Worm (Caenorhabditis elegans) whole organism, mixed stage, embryonic: ENCODE measurements around the gene ugt-46.

Source experiments
- M03D4.4 ChIP-seq: sonication (generic microtip); optimal IDR thresholded peaks from 2 replicates; lab custom pipeline; 2017; ENCODE audit warnings: mild to moderate bottlenecking, missing genetic modification characterization, missing compliant biosample characterization
- bed-3 ChIP-seq: fragments of 200-800 bp; sonication (Bioruptor generic); optimal IDR thresholded peaks from 3 replicates; lab custom pipeline; 2018; ENCODE audit warnings: mild to moderate bottlenecking, missing genetic modification characterization, moderate library complexity, missing compliant biosample characterization
- blmp-1 ChIP-seq: fragments of 150-350 bp; optimal IDR thresholded peaks from 2 replicates; lab custom pipeline; 2014; ENCODE audit warnings: missing biosample characterization, missing genetic modification characterization
- ceh-39 ChIP-seq: fragments of 150-350 bp; optimal IDR thresholded peaks from 2 replicates; lab custom pipeline; 2014; ENCODE audit warnings: missing biosample characterization, missing genetic modification characterization
- ceh-43 ChIP-seq: fragments of 200-800 bp; sonication (Bioruptor generic); optimal IDR thresholded peaks from 2 replicates; lab custom pipeline; 2018; ENCODE audit warnings: mild to moderate bottlenecking, missing genetic modification characterization, moderate library complexity, missing compliant biosample characterization
- ceh-83 ChIP-seq: fragments of 200-800 bp; sonication (Bioruptor generic); optimal IDR thresholded peaks from 2 replicates; lab custom pipeline; 2018; ENCODE audit warnings: mild to moderate bottlenecking, missing genetic modification characterization, missing compliant biosample characterization
- ces-1 ChIP-seq: fragments of 150-350 bp; optimal IDR thresholded peaks from 2 replicates; lab custom pipeline; 2014; ENCODE audit warnings: missing biosample characterization, missing genetic modification reagents, missing genetic modification characterization
- cnd-1 ChIP-seq: fragments of 200-800 bp; sonication (Bioruptor generic); optimal IDR thresholded peaks from 2 replicates; lab custom pipeline; 2018; ENCODE audit warnings: mild to moderate bottlenecking, missing genetic modification characterization, missing compliant biosample characterization
- drap-1 ChIP-seq: fragments of 200-800 bp; sonication (Bioruptor generic); optimal IDR thresholded peaks from 3 replicates; lab custom pipeline; 2018; ENCODE audit warnings: mild to moderate bottlenecking, missing genetic modification characterization, missing compliant biosample characterization
- elt-1 ChIP-seq: sonication (generic microtip); optimal IDR thresholded peaks from 2 replicates; lab custom pipeline; 2017; ENCODE audit warnings: missing genetic modification characterization, mild to moderate bottlenecking, missing compliant biosample characterization, antibody characterized with exemption, moderate library complexity, borderline replicate concordance; ENCODE audit not compliant: insufficient read depth
- elt-3 ChIP-seq: fragments of 150-350 bp; optimal IDR thresholded peaks from 2 replicates; lab custom pipeline; 2014; ENCODE audit warnings: missing biosample characterization, missing genetic modification characterization
- flh-1 ChIP-seq: fragments of 200-800 bp; sonication (Bioruptor generic); optimal IDR thresholded peaks from 2 replicates; lab custom pipeline; 2018; ENCODE audit warnings: mild to moderate bottlenecking, missing genetic modification characterization, moderate library complexity, missing compliant biosample characterization
- ham-2 ChIP-seq: fragments of 200-800 bp; sonication (Bioruptor generic); optimal IDR thresholded peaks from 2 replicates; lab custom pipeline; 2018; ENCODE audit warnings: mild to moderate bottlenecking, missing genetic modification characterization, missing compliant biosample characterization
- hlh-1 ChIP-seq: fragments of 150-350 bp; optimal IDR thresholded peaks from 2 replicates; lab custom pipeline; 2014; ENCODE audit warnings: missing biosample characterization, missing genetic modification reagents, missing genetic modification characterization
- lin-13 ChIP-seq: fragments of 150-350 bp; optimal IDR thresholded peaks from 2 replicates; lab custom pipeline; 2014; ENCODE audit warnings: missing biosample characterization, missing genetic modification characterization
- lin-32 ChIP-seq: fragments of 200-800 bp; sonication (Bioruptor generic); optimal IDR thresholded peaks from 2 replicates; lab custom pipeline; 2018; ENCODE audit warnings: mild to moderate bottlenecking, missing genetic modification characterization, missing compliant biosample characterization
- lsy-2 ChIP-seq: fragments of 150-350 bp; optimal IDR thresholded peaks from 2 replicates; lab custom pipeline; 2014; ENCODE audit warnings: missing biosample characterization, missing genetic modification characterization
- mab-5 ChIP-seq: fragments of 150-350 bp; optimal IDR thresholded peaks from 2 replicates; lab custom pipeline; 2014; ENCODE audit warnings: missing biosample characterization, missing genetic modification characterization
- mep-1 ChIP-seq: fragments of 150-350 bp; optimal IDR thresholded peaks from 2 replicates; lab custom pipeline; 2017; ENCODE audit warnings: missing biosample characterization, missing genetic modification reagents, missing genetic modification characterization, inconsistent platforms
- mls-2 ChIP-seq: sonication (generic microtip); optimal IDR thresholded peaks from 2 replicates; lab custom pipeline; 2016; ENCODE audit warnings: mild to moderate bottlenecking, missing genetic modification characterization, moderate library complexity, missing compliant biosample characterization
- nhr-12 ChIP-seq: fragments of 150-350 bp; optimal IDR thresholded peaks from 2 replicates; lab custom pipeline; 2014; ENCODE audit warnings: missing biosample characterization, missing genetic modification characterization
- nhr-2 ChIP-seq: fragments of 150-350 bp; optimal IDR thresholded peaks from 2 replicates; lab custom pipeline; 2014; ENCODE audit warnings: missing biosample characterization, missing genetic modification characterization
- nhr-237 ChIP-seq: fragments of 150-350 bp; optimal IDR thresholded peaks from 2 replicates; lab custom pipeline; 2014; ENCODE audit warnings: missing biosample characterization, missing genetic modification characterization
- nhr-28 ChIP-seq: fragments of 150-350 bp; optimal IDR thresholded peaks from 2 replicates; lab custom pipeline; 2014; ENCODE audit warnings: missing biosample characterization, missing genetic modification characterization
- nhr-76 ChIP-seq: sonication (generic microtip); optimal IDR thresholded peaks from 2 replicates; lab custom pipeline; 2017; ENCODE audit warnings: missing biosample characterization, missing genetic modification characterization
- pha-4 ChIP-seq: fragments of 150-350 bp; optimal IDR thresholded peaks from 2 replicates; lab custom pipeline; 2018; ENCODE audit warnings: missing biosample characterization, missing genetic modification reagents, missing genetic modification characterization
- sem-2 ChIP-seq: fragments of 200-800 bp; sonication (Bioruptor generic); optimal IDR thresholded peaks from 2 replicates; lab custom pipeline; 2018; ENCODE audit warnings: mild to moderate bottlenecking, missing genetic modification characterization, missing compliant biosample characterization
- snpc-4 ChIP-seq: fragments of 150-350 bp; optimal IDR thresholded peaks from 2 replicates; lab custom pipeline; 2014; ENCODE audit warnings: missing biosample characterization, missing genetic modification characterization
- sptf-1 ChIP-seq: sonication (generic microtip); optimal IDR thresholded peaks from 2 replicates; lab custom pipeline; 2017; ENCODE audit warnings: mild to moderate bottlenecking, missing genetic modification characterization, moderate library complexity, missing compliant biosample characterization
- tbx-8 ChIP-seq: fragments of 200-800 bp; sonication (Bioruptor generic); optimal IDR thresholded peaks from 2 replicates; lab custom pipeline; 2018; ENCODE audit warnings: mild to moderate bottlenecking, missing genetic modification characterization, moderate library complexity, missing compliant biosample characterization
- unc-120 ChIP-seq: sonication (generic microtip); optimal IDR thresholded peaks from 2 replicates; lab custom pipeline; 2017; ENCODE audit warnings: missing genetic modification characterization, missing compliant biosample characterization; ENCODE audit not compliant: poor library complexity, severe bottlenecking
- unc-39 ChIP-seq: fragments of 150-350 bp; optimal IDR thresholded peaks from 2 replicates; lab custom pipeline; 2014; ENCODE audit warnings: missing biosample characterization, missing genetic modification characterization
- unc-62 ChIP-seq: fragments of 150-350 bp; optimal IDR thresholded peaks from 2 replicates; lab custom pipeline; 2014; ENCODE audit warnings: missing biosample characterization, missing genetic modification reagents, missing genetic modification characterization
- zip-8 ChIP-seq: fragments of 150-350 bp; optimal IDR thresholded peaks from 2 replicates; lab custom pipeline; 2014; ENCODE audit warnings: missing biosample characterization, missing genetic modification characterization
- ztf-11 ChIP-seq: fragments of 150-350 bp; optimal IDR thresholded peaks from 2 replicates; lab custom pipeline; 2014; ENCODE audit warnings: missing biosample characterization, missing genetic modification characterization

The ugt-46 gene

DNA sequence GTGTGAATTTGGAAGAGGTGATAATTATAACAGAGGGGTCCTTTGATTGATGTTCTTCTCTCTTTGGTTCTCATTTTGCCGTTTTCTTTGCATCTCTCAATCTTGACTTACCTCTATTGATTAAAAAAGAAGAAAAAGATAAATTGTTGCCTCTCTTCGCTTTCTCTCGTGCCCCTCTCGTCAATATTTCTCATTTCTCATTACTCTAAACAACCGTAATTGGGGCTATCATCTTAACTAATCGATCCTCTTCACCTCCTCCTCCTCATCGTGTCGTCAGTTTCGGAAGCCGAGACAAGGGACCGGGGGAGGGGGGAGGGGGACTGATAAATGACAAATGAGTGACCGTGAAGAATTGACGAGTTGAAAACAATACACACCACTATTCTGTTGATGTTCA is 31.4 kb downstream of the ugt-46 start:
- TF ChIP-seq ztf-11 (tag; lab: Kevin White, UChicago) (no peak), unc-62 (peak; percentile 2)

ce11 chrX:496795-497194 is 33.3 kb downstream of the ugt-46 start:
- TF ChIP-seq nhr-237 (no peak), mep-1 (tag; lab: Kevin White, UChicago) (no peak), zip-8 (no peak), drap-1 (GFP tag; lab: Kevin White, UChicago) (no peak), unc-120 (tag; lab: Kevin White, UChicago) (no peak), elt-3 (tag; lab: Kevin White, UChicago) (no peak), ceh-43 (no peak), nhr-12 (tag; lab: Kevin White, UChicago) (no peak), lin-32 (GFP tag; lab: Kevin White, UChicago) (no peak), M03D4.4 (tag; lab: Kevin White, UChicago) (no peak), sptf-1 (tag; lab: Kevin White, UChicago) (no peak), nhr-76 (tag; lab: Kevin White, UChicago) (no peak), blmp-1 (tag; lab: Kevin White, UChicago) (no peak), unc-62 (no peak), nhr-28 (tag; lab: Kevin White, UChicago) (no peak), sem-2 (GFP tag; lab: Kevin White, UChicago) (no peak), ces-1 (no peak)

- TF ChIP-seq pha-4 (tag; lab: Kevin White, UChicago) (no peak), unc-62 (peak; percentile 68), cnd-1 (tag; lab: Kevin White, UChicago) (no peak), elt-3 (tag; lab: Kevin White, UChicago) (no peak), mls-2 (tag; lab: Kevin White, UChicago) (no peak), hlh-1 (peak; percentile 79), unc-120 (tag; lab: Kevin White, UChicago) (peak; percentile 66)
Measured at ce11 chrX:492919-493318, 37.2 kb downstream of the ugt-46 start, which contains the start of gene B0310.1. B0310.1 (plus strand) TSS chrX:493228.

ce11 chrX:489635-490105 is 40.4 kb downstream of the ugt-46 start, which contains the start of gene egl-17:
egl-17 (plus strand) TSS chrX:489685.
- no peak for TF ChIP-seq snpc-4 (tag; lab: Kevin White, UChicago)
- TF ChIP-seq sem-2 (GFP tag; lab: Kevin White, UChicago) = peak; percentile 87
- peak; percentile 20 for TF ChIP-seq lin-13 (tag; lab: Kevin White, UChicago)
- TF ChIP-seq ztf-11 (tag; lab: Kevin White, UChicago) = peak; percentile 46
- peak; percentile 88 for TF ChIP-seq ham-2
- peak; percentile 89 for TF ChIP-seq bed-3 (GFP tag; lab: Kevin White, UChicago)
- no peak for TF ChIP-seq nhr-2 (tag; lab: Kevin White, UChicago)
- TF ChIP-seq mab-5 (tag; lab: Kevin White, UChicago) = no peak
- peak; percentile 91 for TF ChIP-seq tbx-8 (GFP tag; lab: Kevin White, UChicago)
- peak; percentile 46 for TF ChIP-seq lsy-2 (tag; lab: Kevin White, UChicago)
- peak; percentile 88 for TF ChIP-seq unc-120 (tag; lab: Kevin White, UChicago)
- peak; percentile 91 for TF ChIP-seq lin-32 (GFP tag; lab: Kevin White, UChicago)
- TF ChIP-seq ces-1 = peak; percentile 61
- no peak for TF ChIP-seq nhr-76 (tag; lab: Kevin White, UChicago)
- TF ChIP-seq pha-4 (tag; lab: Kevin White, UChicago) = peak; percentile 57
- peak; percentile 74 for TF ChIP-seq unc-62
- peak; percentile 34 for TF ChIP-seq elt-3 (tag; lab: Kevin White, UChicago)
- peak; percentile 41 for TF ChIP-seq nhr-28 (tag; lab: Kevin White, UChicago)
- TF ChIP-seq drap-1 (GFP tag; lab: Kevin White, UChicago) = peak; percentile 97
- peak; percentile 64 for TF ChIP-seq mep-1 (tag; lab: Kevin White, UChicago)
- peak; percentile 96 for TF ChIP-seq cnd-1 (tag; lab: Kevin White, UChicago)
- TF ChIP-seq M03D4.4 (tag; lab: Kevin White, UChicago) = peak; percentile 94
- TF ChIP-seq hlh-1 = peak; percentile 21
- TF ChIP-seq nhr-12 (tag; lab: Kevin White, UChicago) = peak; percentile 71
- TF ChIP-seq nhr-237 = peak; percentile 41
- peak; percentile 97 for TF ChIP-seq mls-2 (tag; lab: Kevin White, UChicago)
- peak; percentile 97 for TF ChIP-seq sptf-1 (tag; lab: Kevin White, UChicago)
- TF ChIP-seq flh-1 (GFP tag; lab: Kevin White, UChicago) = peak; percentile 88
- no peak for TF ChIP-seq unc-39
- no peak for TF ChIP-seq zip-8
- TF ChIP-seq ceh-43 = peak; percentile 91
- no peak for TF ChIP-seq ceh-39 (tag; lab: Kevin White, UChicago)
- TF ChIP-seq blmp-1 (tag; lab: Kevin White, UChicago) = no peak
- peak; percentile 96 for TF ChIP-seq ceh-83 (GFP tag; lab: Kevin White, UChicago)
- no peak for TF ChIP-seq elt-1 (tag; lab: Kevin White, UChicago)
- TF ChIP-seq, all 35 proteins: peak for 26
